Worm (Caenorhabditis elegans) whole organism, L4 larva: ENCODE data around the gene R07E5.15.

Experiments used
- F26F4.8 ChIP-seq: fragments of 200-800 bp; sonication (Bioruptor generic); conservative IDR thresholded peaks from 2 replicates; pipeline ENCODE4 v1.3.6; 2022; ENCODE audit warnings: missing genetic modification characterization, missing compliant biosample characterization
- F37D6.2 ChIP-seq: sonication (generic microtip); optimal IDR thresholded peaks from 2 replicates; lab custom pipeline; 2016; ENCODE audit warnings: mild to moderate bottlenecking, missing genetic modification characterization, missing compliant biosample characterization
- T26A8.4 ChIP-seq: fragments of 200-800 bp; sonication (Bioruptor generic); IDR thresholded peaks from 2 replicates; pipeline ENCODE4 v1.3.6; 2022; ENCODE audit warnings: missing genetic modification characterization, missing compliant biosample characterization
- Y105C5A.15 ChIP-seq: fragments of 200-800 bp; sonication (Bioruptor generic); IDR thresholded peaks from 2 replicates; pipeline ENCODE4 v1.3.6; 2022; ENCODE audit warnings: missing genetic modification characterization, missing compliant biosample characterization
- Y48G9A.11 ChIP-seq: fragments of 200-800 bp; sonication (Bioruptor generic); IDR thresholded peaks from 2 replicates; pipeline ENCODE4 v1.3.6; 2022; ENCODE audit warnings: missing genetic modification reagents, missing genetic modification characterization, missing compliant biosample characterization
- Y75B8A.6 ChIP-seq: fragments of 200-800 bp; sonication (Bioruptor generic); IDR thresholded peaks from 2 replicates; pipeline ENCODE4 v1.3.6; 2022; ENCODE audit warnings: missing genetic modification reagents, missing genetic modification characterization, missing compliant biosample characterization
- ZK337.2 ChIP-seq: fragments of 200-800 bp; sonication (Bioruptor generic); IDR thresholded peaks from 2 replicates; pipeline ENCODE4 v1.3.6; 2022; ENCODE audit warnings: missing genetic modification reagents, missing genetic modification characterization, missing compliant biosample characterization
- arid-1 ChIP-seq: fragments of 200-800 bp; sonication (Bioruptor generic); conservative IDR thresholded peaks from 2 replicates; pipeline ENCODE4 v1.3.6; 2022; ENCODE audit warnings: missing genetic modification reagents, missing genetic modification characterization, missing compliant biosample characterization
- attf-4 ChIP-seq: sonication (generic microtip); optimal IDR thresholded peaks from 3 replicates; lab custom pipeline; 2017; ENCODE audit warnings: missing biosample characterization, missing genetic modification characterization
- ceh-20 ChIP-seq: fragments of 200-800 bp; sonication (Bioruptor generic); IDR thresholded peaks from 2 replicates; pipeline ENCODE4 v1.3.6; 2022; ENCODE audit warnings: missing genetic modification reagents, missing genetic modification characterization, missing compliant biosample characterization
- ceh-28 ChIP-seq: fragments of 150-350 bp; optimal IDR thresholded peaks from 2 replicates; lab custom pipeline; 2014; ENCODE audit warnings: missing biosample characterization, missing genetic modification reagents, missing genetic modification characterization
- ceh-44 ChIP-seq: fragments of 200-800 bp; sonication (Bioruptor generic); IDR thresholded peaks from 2 replicates; pipeline ENCODE4 v1.3.6; 2022; ENCODE audit warnings: missing genetic modification reagents, missing genetic modification characterization, missing compliant biosample characterization
- ceh-62 ChIP-seq: sonication (generic microtip); optimal IDR thresholded peaks from 2 replicates; lab custom pipeline; 2017; ENCODE audit warnings: missing biosample characterization, missing genetic modification characterization
- cey-2 ChIP-seq: sonication (generic microtip); optimal IDR thresholded peaks from 3 replicates; lab custom pipeline; 2017; ENCODE audit warnings: missing genetic modification characterization, mild to moderate bottlenecking, missing compliant biosample characterization, antibody characterized with exemption, borderline replicate concordance; ENCODE audit not compliant: insufficient read depth
- ctbp-1 ChIP-seq: fragments of 200-800 bp; sonication (Bioruptor generic); IDR thresholded peaks from 2 replicates; pipeline ENCODE4 v1.3.6; 2022; ENCODE audit warnings: missing genetic modification reagents, missing genetic modification characterization, missing compliant biosample characterization
- daf-16 ChIP-seq, 3 experiments: sonication (generic microtip); optimal IDR thresholded peaks; 2 replicates each; lab custom pipeline; 2016 to 2017; ENCODE audit warnings: missing genetic modification characterization in 3 of 3, missing genetic modification reagents in 3 of 3, mild to moderate bottlenecking in 2 of 3, missing compliant biosample characterization in 2 of 3, missing biosample characterization in 1 of 3, moderate library complexity in 1 of 3
- dmd-6 ChIP-seq: fragments of 200-800 bp; sonication (Bioruptor generic); IDR thresholded peaks from 2 replicates; pipeline ENCODE4 v1.3.6; 2022; ENCODE audit warnings: missing genetic modification reagents, missing genetic modification characterization, missing compliant biosample characterization
- duxl-1 ChIP-seq: sonication (generic microtip); optimal IDR thresholded peaks from 2 replicates; lab custom pipeline; 2016; ENCODE audit warnings: mild to moderate bottlenecking, missing genetic modification characterization, moderate library complexity, missing compliant biosample characterization; ENCODE audit not compliant: poor library complexity
- dve-1 ChIP-seq: sonication (generic microtip); optimal IDR thresholded peaks from 2 replicates; lab custom pipeline; 2017; ENCODE audit warnings: antibody characterized with exemption, mild to moderate bottlenecking, missing genetic modification characterization, missing compliant biosample characterization; ENCODE audit not compliant: insufficient read depth
- gei-8 ChIP-seq: fragments of 200-800 bp; sonication (Bioruptor generic); optimal IDR thresholded peaks from 2 replicates; lab custom pipeline; 2018; ENCODE audit warnings: mild to moderate bottlenecking, missing genetic modification characterization, missing compliant biosample characterization
- hlh-30 ChIP-seq: sonication (generic microtip); optimal IDR thresholded peaks from 2 replicates; lab custom pipeline; 2017; ENCODE audit warnings: antibody characterized with exemption, mild to moderate bottlenecking, missing genetic modification characterization, missing compliant biosample characterization; ENCODE audit not compliant: insufficient read depth
- jun-1 ChIP-seq: fragments of 150-350 bp; optimal IDR thresholded peaks from 2 replicates; lab custom pipeline; 2014; ENCODE audit warnings: missing biosample characterization, missing genetic modification reagents, missing genetic modification characterization
- lin-1 ChIP-seq: fragments of 200-800 bp; sonication (Bioruptor generic); IDR thresholded peaks from 2 replicates; pipeline ENCODE4 v1.3.6; 2022; ENCODE audit warnings: missing genetic modification reagents, missing genetic modification characterization, missing compliant biosample characterization
- lin-15B ChIP-seq: fragments of 150-350 bp; sonication (generic microtip); optimal IDR thresholded peaks from 3 replicates; lab custom pipeline; 2014; ENCODE audit warnings: missing biosample characterization, missing genetic modification characterization
- lin-38 ChIP-seq: fragments of 200-800 bp; sonication (Bioruptor generic); IDR thresholded peaks from 2 replicates; pipeline ENCODE4 v1.3.6; 2022; ENCODE audit warnings: missing genetic modification reagents, missing genetic modification characterization, missing compliant biosample characterization
- lir-3 ChIP-seq: sonication (generic microtip); optimal IDR thresholded peaks from 2 replicates; lab custom pipeline; 2016; ENCODE audit warnings: mild to moderate bottlenecking, missing genetic modification characterization, missing compliant biosample characterization
- lsy-2 ChIP-seq, 2 experiments: fragments of 150-350 bp in 1 of 2; sonication (generic microtip) in 1 of 2; optimal IDR thresholded peaks; 2 replicates each; lab custom pipeline; 2014 to 2017; ENCODE audit warnings: missing biosample characterization in 2 of 2, missing genetic modification characterization in 2 of 2
- madf-9 ChIP-seq: fragments of 200-800 bp; sonication (Bioruptor generic); conservative IDR thresholded peaks from 2 replicates; pipeline ENCODE4 v1.3.6; 2022; ENCODE audit warnings: missing genetic modification reagents, missing genetic modification characterization, missing compliant biosample characterization
- mdl-1 ChIP-seq, 2 experiments: fragments of 150-350 bp in 1 of 2; sonication (generic microtip) in 1 of 2; optimal IDR thresholded peaks; 2 replicates each; lab custom pipeline; 2014 to 2017; ENCODE audit warnings: missing biosample characterization in 2 of 2, missing genetic modification characterization in 2 of 2
- mep-1 ChIP-seq: fragments of 150-350 bp; sonication (generic microtip); optimal IDR thresholded peaks from 3 replicates; lab custom pipeline; 2014; ENCODE audit warnings: missing biosample characterization, missing genetic modification characterization
- mes-2 ChIP-seq: sonication (generic microtip); optimal IDR thresholded peaks from 2 replicates; lab custom pipeline; 2016; ENCODE audit warnings: missing genotype, mild to moderate bottlenecking, missing genetic modification characterization, missing compliant biosample characterization; ENCODE audit not compliant: poor library complexity, severe bottlenecking
- nhr-28 ChIP-seq: fragments of 150-350 bp; optimal IDR thresholded peaks from 2 replicates; lab custom pipeline; 2014; ENCODE audit warnings: missing biosample characterization, missing genetic modification characterization
- nhr-48 ChIP-seq: sonication (generic microtip); optimal IDR thresholded peaks from 2 replicates; lab custom pipeline; 2016; ENCODE audit warnings: mild to moderate bottlenecking, missing genetic modification characterization, missing compliant biosample characterization
- nhr-6 ChIP-seq: fragments of 150-350 bp; optimal IDR thresholded peaks from 2 replicates; lab custom pipeline; 2014; ENCODE audit warnings: missing biosample characterization, missing genetic modification characterization
- nhr-76 ChIP-seq: fragments of 150-350 bp; optimal IDR thresholded peaks from 2 replicates; lab custom pipeline; 2014; ENCODE audit warnings: missing biosample characterization, missing genetic modification characterization
- php-3 ChIP-seq: fragments of 200-800 bp; sonication (Bioruptor generic); IDR thresholded peaks from 2 replicates; pipeline ENCODE4 v1.3.6; 2022; ENCODE audit warnings: missing genetic modification reagents, missing genetic modification characterization, missing compliant biosample characterization
- set-16 ChIP-seq: fragments of 200-800 bp; sonication (Bioruptor generic); IDR thresholded peaks from 2 replicates; pipeline ENCODE4 v1.3.6; 2022; ENCODE audit warnings: missing genetic modification reagents, missing genetic modification characterization, missing compliant biosample characterization
- spr-1 ChIP-seq: sonication (generic microtip); optimal IDR thresholded peaks from 2 replicates; lab custom pipeline; 2016; ENCODE audit warnings: mild to moderate bottlenecking, missing genetic modification characterization, missing compliant biosample characterization
- unc-39 ChIP-seq: sonication (generic microtip); optimal IDR thresholded peaks from 2 replicates; lab custom pipeline; 2017; ENCODE audit warnings: missing biosample characterization, missing genetic modification characterization
- vab-7 ChIP-seq: fragments of 200-800 bp; sonication (Bioruptor generic); IDR thresholded peaks from 2 replicates; pipeline ENCODE4 v1.3.6; 2022; ENCODE audit warnings: missing genetic modification reagents, missing genetic modification characterization, missing compliant biosample characterization
- zip-2 ChIP-seq: fragments of 150-350 bp; optimal IDR thresholded peaks from 2 replicates; lab custom pipeline; 2014; ENCODE audit warnings: missing biosample characterization, missing genetic modification characterization

R07E5.15 gene

ce11 chrIII:4362332-4362731 is 38.9 kb upstream of the R07E5.15 start (continued):
- TF ChIP-seq nhr-48 (tag; lab: Kevin White, UChicago): no peak
- no peak for TF ChIP-seq gei-8 (GFP tag; lab: Kevin White, UChicago)
- TF ChIP-seq arid-1 (GFP tag; lab: Robert Waterston, UW): peak; percentile 63; the same call in 1 of the 2 replicates

- peak; percentile 15 for TF ChIP-seq dve-1 (tag; lab: Kevin White, UChicago)
- peak; percentile 39; the same call in 1 of the 2 replicates for TF ChIP-seq lin-38 (GFP tag; lab: Robert Waterston, UW)
- TF ChIP-seq mes-2 (tag; lab: Kevin White, UChicago): peak; percentile 8
- no peak for TF ChIP-seq attf-4 (tag; lab: Kevin White, UChicago)
- TF ChIP-seq ctbp-1 (GFP tag; lab: Robert Waterston, UW): no peak
- peak in 1 of 2 experiments; percentile 7 for TF ChIP-seq lsy-2 (tag; optimal IDR thresholded peaks at IDR 0.05; lab: Kevin White, UChicago)
- TF ChIP-seq unc-39 (tag; lab: Kevin White, UChicago): no peak
- TF ChIP-seq, all 104 proteins: peak for 4
These were observed 36.3 kb upstream of the R07E5.15 start, which contains the start of gene ckb-1 for ce11 chrIII:4364974-4365373. TSS of gene ckb-1 (plus strand) at chrIII:4365274.

- TF ChIP-seq Y75B8A.6 (GFP tag; lab: Robert Waterston, UW): no peak
- no peak for TF ChIP-seq ceh-44
- no peak for TF ChIP-seq set-16 (GFP tag; lab: Robert Waterston, UW)
- TF ChIP-seq lir-3 (tag; lab: Kevin White, UChicago): no peak
- TF ChIP-seq Y105C5A.15: no peak
- no peak for TF ChIP-seq nhr-76 (tag; lab: Kevin White, UChicago)
- TF ChIP-seq attf-4 (tag; lab: Kevin White, UChicago): no peak
- TF ChIP-seq dmd-6 (GFP tag; lab: Robert Waterston, UW): no peak
- TF ChIP-seq Y48G9A.11 (GFP tag; lab: Robert Waterston, UW): no peak
- TF ChIP-seq php-3 (GFP tag; lab: Robert Waterston, UW): no peak
- no peak for TF ChIP-seq mep-1 (tag; lab: Kevin White, UChicago)
- TF ChIP-seq mes-2 (tag; lab: Kevin White, UChicago): no peak
- no peak for TF ChIP-seq cey-2 (tag; lab: Kevin White, UChicago)
- no peak for TF ChIP-seq ceh-20 (GFP tag; lab: Robert Waterston, UW)
- no peak for TF ChIP-seq ceh-62 (tag; lab: Kevin White, UChicago)
- no peak for TF ChIP-seq ceh-28 (tag; lab: Kevin White, UChicago)
- TF ChIP-seq zip-2 (tag; lab: Kevin White, UChicago): no peak
- no peak for TF ChIP-seq lin-15B (tag; lab: Kevin White, UChicago)
- TF ChIP-seq F26F4.8 (GFP tag; lab: Robert Waterston, UW): no peak
- no peak for TF ChIP-seq dve-1 (tag; lab: Kevin White, UChicago)
These were observed 33.6 kb upstream of the R07E5.15 start, which contains the start of gene ckb-2 for ce11 chrIII:4367649-4368048. TSS of gene ckb-2 (plus strand) at chrIII:4367949.

ce11 chrIII:4369381-4369809 is 31.8 kb upstream of the R07E5.15 start:
- TF ChIP-seq daf-16 (GFP tag; optimal IDR thresholded peaks at IDR 0.05; lab: Kevin White, UChicago): peak; percentile 20 to 54
- peak; percentile 24 for TF ChIP-seq daf-16 (tag; optimal IDR thresholded peaks at IDR 0.05; lab: Kevin White, UChicago)
- peak; percentile 61 for TF ChIP-seq dve-1 (tag; lab: Kevin White, UChicago)
- TF ChIP-seq hlh-30: peak; percentile 44
- TF ChIP-seq madf-9 (GFP tag; lab: Robert Waterston, UW): peak; percentile 78
- TF ChIP-seq T26A8.4: peak; percentile 84
- peak; percentile 59; the same call in 1 of the 2 replicates for TF ChIP-seq Y75B8A.6 (GFP tag; lab: Robert Waterston, UW)
- TF ChIP-seq arid-1 (GFP tag; lab: Robert Waterston, UW): peak; percentile 45; the same call in 1 of the 2 replicates
- peak; percentile 63 for TF ChIP-seq spr-1 (tag; lab: Kevin White, UChicago)
- peak; percentile 84 for TF ChIP-seq lin-38 (GFP tag; lab: Robert Waterston, UW)
- TF ChIP-seq jun-1: peak; percentile 6
- TF ChIP-seq ctbp-1 (GFP tag; lab: Robert Waterston, UW): peak; percentile 69; the same call in 1 of the 2 replicates
- TF ChIP-seq lin-1 (GFP tag; lab: Robert Waterston, UW): 0 out of 2 replicates have a peak, but pooled peaks have one; percentile 43
- 0 out of 2 replicates have a peak, but pooled peaks have one; percentile 19 for TF ChIP-seq F26F4.8 (GFP tag; lab: Robert Waterston, UW)
- peak; percentile 30 for TF ChIP-seq nhr-6 (tag; lab: Kevin White, UChicago)
- TF ChIP-seq nhr-48 (tag; lab: Kevin White, UChicago): peak; percentile 67
- TF ChIP-seq F37D6.2 (tag; lab: Kevin White, UChicago): peak; percentile 8
- peak; percentile 58; the same call in 1 of the 2 replicates for TF ChIP-seq vab-7 (GFP tag; lab: Robert Waterston, UW)
- peak in 1 of 2 experiments; percentile 17 for TF ChIP-seq mdl-1 (tag; optimal IDR thresholded peaks at IDR 0.05; lab: Kevin White, UChicago)
- peak; percentile 64; the same call in 1 of the 2 replicates for TF ChIP-seq ZK337.2 (GFP tag; lab: Robert Waterston, UW)
- TF ChIP-seq duxl-1 (tag; lab: Kevin White, UChicago): peak; percentile 5
- peak; percentile 37 for TF ChIP-seq nhr-28 (tag; lab: Kevin White, UChicago)
